Worm (Caenorhabditis elegans) whole organism, midembryonic: ENCODE measurements around the gene msp-32.

Experiments used
- T22C8.4 ChIP-seq: fragments of 200-800 bp; sonication (Bioruptor generic); IDR thresholded peaks from 2 replicates; pipeline ENCODE4 v1.3.6; 2022; ENCODE audit warnings: missing genetic modification characterization, missing compliant biosample characterization
- flt-1 ChIP-seq: fragments of 200-800 bp; sonication (Bioruptor generic); IDR thresholded peaks from 2 replicates; pipeline ENCODE4 v1.3.6; 2022; ENCODE audit warnings: missing genetic modification characterization, missing compliant biosample characterization
- tab-1 ChIP-seq: fragments of 200-800 bp; sonication (Bioruptor generic); IDR thresholded peaks from 2 replicates; pipeline ENCODE4 v1.3.6; 2022; ENCODE audit warnings: missing genetic modification characterization, missing compliant biosample characterization

DNA sequence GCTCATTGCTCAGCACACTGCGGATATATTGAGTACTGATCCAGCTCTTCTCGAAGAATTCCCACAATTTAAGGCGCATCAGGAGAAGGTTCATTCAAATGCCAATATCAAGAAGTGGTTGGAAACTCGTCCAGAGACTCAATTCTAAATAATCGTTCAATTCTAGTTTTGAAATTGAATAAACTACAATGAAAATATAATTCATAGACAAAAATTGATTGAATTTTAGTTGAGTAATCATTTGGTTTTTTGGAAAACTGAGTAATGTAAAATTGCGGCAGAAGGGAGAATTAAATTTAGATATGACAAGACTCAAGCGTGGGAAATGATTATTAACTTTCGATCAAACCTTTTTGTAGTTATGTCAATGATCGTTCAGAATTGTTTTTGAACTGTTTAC, 14.2 kb upstream of the msp-32 start:
- TF ChIP-seq flt-1 (GFP tag; lab: Robert Waterston, UW): no peak
- TF ChIP-seq tab-1 (GFP tag; lab: Robert Waterston, UW): no peak
- no peak for TF ChIP-seq T22C8.4 (GFP tag; lab: Robert Waterston, UW)
